Fruit fly (Drosophila melanogaster) whole organism, embryonic: ENCODE results near the gene CG14695.

Experiments used
- ATbp ChIP-seq: fragments of 200-800 bp; sonication (Bioruptor generic); optimal IDR thresholded peaks from 2 replicates; lab custom pipeline; 2017; ENCODE audit warnings: missing biosample characterization, mild to moderate bottlenecking, missing genetic modification characterization, missing genetic modification reagents
- Abd-B ChIP-seq: fragments of 200-800 bp; sonication (Bioruptor generic); optimal IDR thresholded peaks from 2 replicates; lab custom pipeline; 2018; ENCODE audit warnings: missing biosample characterization, mild to moderate bottlenecking, missing genetic modification characterization, moderate library complexity
- B-H2 ChIP-seq: fragments of 200-800 bp; sonication (Bioruptor generic); optimal IDR thresholded peaks from 2 replicates; lab custom pipeline; 2018; ENCODE audit warnings: missing biosample characterization, mild to moderate bottlenecking, missing genetic modification characterization
- C15 ChIP-seq: fragments of 200-800 bp; sonication (Bioruptor generic); IDR thresholded peaks from 3 replicates; pipeline ENCODE4 v1.3.6; 2022; ENCODE audit warnings: missing biosample characterization, missing genetic modification characterization
- CG10209 ChIP-seq: fragments of 200-800 bp; sonication (Bioruptor generic); optimal IDR thresholded peaks from 3 replicates; lab custom pipeline; 2017; ENCODE audit warnings: missing biosample characterization, mild to moderate bottlenecking, missing genetic modification characterization, missing genetic modification reagents
- CG10462 ChIP-seq: fragments of 200-800 bp; sonication (Bioruptor generic); optimal IDR thresholded peaks from 2 replicates; lab custom pipeline; 2016; ENCODE audit warnings: missing biosample characterization, missing genetic modification characterization
- CG12155 ChIP-seq: fragments of 200-800 bp; sonication (Bioruptor generic); optimal IDR thresholded peaks from 3 replicates; lab custom pipeline; 2016; ENCODE audit warnings: missing biosample characterization, missing genetic modification characterization
- CG15073 ChIP-seq: fragments of 200-800 bp; sonication (Bioruptor generic); optimal IDR thresholded peaks from 2 replicates; lab custom pipeline; 2016; ENCODE audit warnings: missing biosample characterization, missing genetic modification characterization
- CG18262 ChIP-seq: fragments of 200-800 bp; optimal IDR thresholded peaks from 3 replicates; lab custom pipeline; 2019; ENCODE audit warnings: missing biosample characterization, mild to moderate bottlenecking, missing genetic modification characterization, moderate library complexity
- CG2120 ChIP-seq: fragments of 200-800 bp; sonication (Bioruptor generic); optimal IDR thresholded peaks from 3 replicates; lab custom pipeline; 2016; ENCODE audit warnings: missing biosample characterization, missing genetic modification characterization
- CG31224 ChIP-seq: fragments of 200-800 bp; sonication (Bioruptor generic); IDR thresholded peaks from 2 replicates; pipeline ENCODE4 v1.3.6; 2022; ENCODE audit warnings: missing biosample characterization, missing genetic modification characterization
- CG4328 ChIP-seq: fragments of 200-800 bp; sonication (Bioruptor generic); optimal IDR thresholded peaks from 3 replicates; lab custom pipeline; 2017; ENCODE audit warnings: missing biosample characterization, missing genetic modification reagents, missing genetic modification characterization
- CG6272 ChIP-seq: fragments of 200-800 bp; sonication (Bioruptor generic); IDR thresholded peaks from 2 replicates; pipeline ENCODE4 v1.3.6; 2022; ENCODE audit warnings: missing biosample characterization, missing genetic modification characterization
- CG8944 ChIP-seq: fragments of 200-800 bp; sonication (Bioruptor generic); optimal IDR thresholded peaks from 3 replicates; lab custom pipeline; 2016; ENCODE audit warnings: missing biosample characterization, missing genetic modification characterization
- Dbx ChIP-seq: fragments of 200-800 bp; sonication (Bioruptor generic); IDR thresholded peaks from 3 replicates; pipeline ENCODE4 v1.3.6; 2022; ENCODE audit warnings: missing biosample characterization, missing genetic modification characterization
- GATAe ChIP-seq: fragments of 200-800 bp; sonication (Bioruptor generic); conservative IDR thresholded peaks from 2 replicates; pipeline ENCODE4 v1.3.6; 2022; ENCODE audit warnings: missing biosample characterization, missing genetic modification characterization
- HLH3B ChIP-seq: fragments of 200-800 bp; sonication (Bioruptor generic); IDR thresholded peaks from 2 replicates; pipeline ENCODE4 v1.3.6; 2022; ENCODE audit warnings: missing biosample characterization, missing genetic modification characterization
- HLH4C ChIP-seq: fragments of 200-800 bp; sonication (Bioruptor generic); IDR thresholded peaks from 3 replicates; pipeline ENCODE4 v1.3.6; 2022; ENCODE audit warnings: missing biosample characterization, missing genetic modification characterization; ENCODE audit not compliant: partially characterized antibody
- HmgD ChIP-seq: fragments of 200-800 bp; sonication (Bioruptor generic); optimal IDR thresholded peaks from 3 replicates; lab custom pipeline; 2016; ENCODE audit warnings: missing biosample characterization, missing genetic modification characterization
- HmgZ ChIP-seq: fragments of 200-800 bp; sonication (Bioruptor generic); optimal IDR thresholded peaks from 2 replicates; lab custom pipeline; 2018; ENCODE audit warnings: missing biosample characterization, mild to moderate bottlenecking, missing genetic modification characterization
- Hr39 ChIP-seq: fragments of >200 bp; optimal IDR thresholded peaks from 2 replicates; lab custom pipeline; 2017
- Hsf ChIP-seq: fragments of 200-800 bp; sonication (Bioruptor generic); optimal IDR thresholded peaks from 3 replicates; lab custom pipeline; 2016; ENCODE audit warnings: missing biosample characterization, missing genetic modification characterization
- Jarid2 ChIP-seq: fragments of 200-800 bp; sonication (Bioruptor generic); optimal IDR thresholded peaks from 3 replicates; lab custom pipeline; 2017; ENCODE audit warnings: mild to moderate bottlenecking, missing biosample characterization, missing genetic modification reagents, missing genetic modification characterization
- Lim3 ChIP-seq: fragments of 200-800 bp; sonication (Bioruptor generic); IDR thresholded peaks from 2 replicates; pipeline ENCODE4 v1.3.6; 2022; ENCODE audit warnings: missing biosample characterization, missing genetic modification characterization
- NFAT ChIP-seq: fragments of 200-800 bp; sonication (Bioruptor generic); IDR thresholded peaks from 2 replicates; pipeline ENCODE4 v1.3.6; 2022; ENCODE audit warnings: missing biosample characterization, missing genetic modification characterization
- Oaz ChIP-seq: fragments of 200-800 bp; sonication (Bioruptor generic); IDR thresholded peaks from 2 replicates; pipeline ENCODE4 v1.3.6; 2022; ENCODE audit warnings: missing biosample characterization, missing genetic modification characterization
- Ptx1 ChIP-seq: fragments of 200-800 bp; sonication (Bioruptor generic); IDR thresholded peaks from 2 replicates; pipeline ENCODE4 v1.3.6; 2022; ENCODE audit warnings: missing biosample characterization, missing genetic modification characterization
- Side ChIP-seq: fragments of 200-800 bp; sonication (Bioruptor generic); optimal IDR thresholded peaks from 2 replicates; lab custom pipeline; 2016; ENCODE audit warnings: missing biosample characterization, missing genetic modification characterization
- Sox100B ChIP-seq: fragments of 200-800 bp; sonication (Bioruptor generic); optimal IDR thresholded peaks from 3 replicates; lab custom pipeline; 2018; ENCODE audit warnings: missing biosample characterization, mild to moderate bottlenecking, missing genetic modification characterization
- ab ChIP-seq: fragments of 200-800 bp; sonication (Bioruptor generic); optimal IDR thresholded peaks from 2 replicates; lab custom pipeline; 2016; ENCODE audit warnings: missing biosample characterization, missing genetic modification characterization
- bab2 ChIP-seq: fragments of 200-800 bp; sonication (Bioruptor generic); optimal IDR thresholded peaks from 2 replicates; lab custom pipeline; 2016; ENCODE audit warnings: missing biosample characterization, missing genetic modification characterization
- bcd ChIP-seq: fragments of 200-800 bp; sonication (Bioruptor generic); optimal IDR thresholded peaks from 2 replicates; lab custom pipeline; 2017; ENCODE audit warnings: missing biosample characterization, mild to moderate bottlenecking, missing genetic modification characterization
- cas ChIP-seq: fragments of 200-800 bp; sonication (Bioruptor generic); IDR thresholded peaks from 2 replicates; pipeline ENCODE4 v1.3.6; 2022; ENCODE audit warnings: missing biosample characterization, missing genetic modification characterization
- caup ChIP-seq: fragments of 200-800 bp; sonication (Bioruptor generic); optimal IDR thresholded peaks from 3 replicates; lab custom pipeline; 2017; ENCODE audit warnings: missing biosample characterization, mild to moderate bottlenecking, missing genetic modification characterization, moderate library complexity; ENCODE audit not compliant: severe bottlenecking
- exex ChIP-seq: fragments of 200-800 bp; sonication (Bioruptor generic); optimal IDR thresholded peaks from 4 replicates; lab custom pipeline; 2018; ENCODE audit warnings: missing biosample characterization, mild to moderate bottlenecking, missing genetic modification characterization, moderate library complexity
- fu2 ChIP-seq: fragments of 200-800 bp; sonication (Bioruptor generic); optimal IDR thresholded peaks from 2 replicates; lab custom pipeline; 2016; ENCODE audit warnings: missing biosample characterization, missing genetic modification characterization
- gfzf ChIP-seq: fragments of 200-800 bp; sonication (Bioruptor generic); optimal IDR thresholded peaks from 2 replicates; lab custom pipeline; 2016; ENCODE audit warnings: missing biosample characterization, mild to moderate bottlenecking, missing genetic modification characterization, moderate library complexity
- ken ChIP-seq: fragments of 200-800 bp; sonication (Bioruptor generic); IDR thresholded peaks from 3 replicates; pipeline ENCODE4 v1.3.6; 2022; ENCODE audit warnings: missing biosample characterization, missing genetic modification characterization
- kni ChIP-seq: fragments of 200-800 bp; sonication (Bioruptor generic); optimal IDR thresholded peaks from 3 replicates; lab custom pipeline; 2017; ENCODE audit warnings: mild to moderate bottlenecking, missing biosample characterization, missing genetic modification reagents, missing genetic modification characterization
- nerfin-1 ChIP-seq: fragments of 200-800 bp; sonication (Bioruptor generic); optimal IDR thresholded peaks from 3 replicates; lab custom pipeline; 2019; ENCODE audit warnings: missing biosample characterization, mild to moderate bottlenecking, missing genetic modification characterization, moderate library complexity
- pfk ChIP-seq: fragments of 200-800 bp; sonication (Bioruptor generic); optimal IDR thresholded peaks from 2 replicates; lab custom pipeline; 2018; ENCODE audit warnings: missing biosample characterization, mild to moderate bottlenecking, missing genetic modification characterization, moderate library complexity
- pnt ChIP-seq: fragments of 200-800 bp; sonication (Bioruptor generic); optimal IDR thresholded peaks from 3 replicates; lab custom pipeline; 2016; ENCODE audit warnings: missing biosample characterization, missing genetic modification characterization
- sens-2 ChIP-seq: fragments of 200-800 bp; sonication (Bioruptor generic); IDR thresholded peaks from 2 replicates; pipeline ENCODE4 v1.3.6; 2022; ENCODE audit warnings: missing biosample characterization, missing genetic modification characterization
- shn ChIP-seq: fragments of 200-800 bp; sonication (Bioruptor generic); optimal IDR thresholded peaks from 3 replicates; lab custom pipeline; 2016; ENCODE audit warnings: missing biosample characterization, missing genetic modification characterization
- tap ChIP-seq: fragments of 200-800 bp; optimal IDR thresholded peaks from 3 replicates; lab custom pipeline; 2019; ENCODE audit warnings: missing biosample characterization, mild to moderate bottlenecking, missing genetic modification characterization, moderate library complexity
- tio ChIP-seq: fragments of 200-800 bp; sonication (Bioruptor generic); optimal IDR thresholded peaks from 2 replicates; lab custom pipeline; 2017; ENCODE audit warnings: missing biosample characterization, missing genetic modification characterization, inconsistent platforms
- trh ChIP-seq: fragments of 200-800 bp; sonication (Bioruptor generic); optimal IDR thresholded peaks from 2 replicates; lab custom pipeline; 2016; ENCODE audit warnings: missing biosample characterization, missing genetic modification characterization
- usp ChIP-seq: fragments of >200 bp; optimal IDR thresholded peaks from 2 replicates; lab custom pipeline; 2017; ENCODE audit warnings: missing biosample characterization, missing genetic modification characterization
- yki ChIP-seq: fragments of >200 bp; optimal IDR thresholded peaks from 3 replicates; lab custom pipeline; 2018
- zfh1 ChIP-seq: fragments of 200-800 bp; sonication (Bioruptor generic); IDR thresholded peaks from 3 replicates; pipeline ENCODE4 v1.3.6; 2022; ENCODE audit warnings: missing biosample characterization, missing genetic modification characterization

Gene CG14695

dm6 chr3R:10886462-10887315, 7.6 kb upstream of the CG14695 start (continued):
- peak; percentile 81 for TF ChIP-seq Abd-B (GFP tag; lab: Kevin White, UChicago)
- TF ChIP-seq ATbp: peak; percentile 87
- TF ChIP-seq nerfin-1 (tag; lab: Kevin White, UChicago): peak; percentile 83
- peak; percentile 91 for TF ChIP-seq CG10209 (GFP tag; lab: Kevin White, UChicago)
- peak; percentile 66 for TF ChIP-seq pnt (GFP tag; lab: Kevin White, UChicago)
- peak; percentile 82 for TF ChIP-seq CG6272
- peak; percentile 95 for TF ChIP-seq CG15073 (GFP tag; lab: Kevin White, UChicago)
- peak; percentile 34; the same call in 1 of the 3 replicates for TF ChIP-seq C15 (GFP tag; lab: Robert Waterston, UW)
- peak; percentile 56 for TF ChIP-seq Lim3 (GFP tag; lab: Robert Waterston, UW)
- TF ChIP-seq Hr39 (lab: Kevin White, UChicago): no peak
- peak; percentile 87 for TF ChIP-seq fu2
- TF ChIP-seq usp (GFP tag; lab: Kevin White, UChicago): no peak
- peak; percentile 89 for TF ChIP-seq Sox100B
- peak; percentile 92 for TF ChIP-seq HmgZ (tag; lab: Kevin White, UChicago)
- no peak for TF ChIP-seq HLH4C (GFP tag; lab: Robert Waterston, UW)
- peak; percentile 74 for TF ChIP-seq shn
- TF ChIP-seq HmgD (GFP tag; lab: Kevin White, UChicago): no peak
- peak; percentile 91 for TF ChIP-seq Hsf (GFP tag; lab: Kevin White, UChicago)
- peak; percentile 57; the same call in 1 of the 2 replicates for TF ChIP-seq sens-2 (GFP tag; lab: Robert Waterston, UW)
- peak; percentile 90 for TF ChIP-seq HLH3B (GFP tag; lab: Robert Waterston, UW)
- TF ChIP-seq kni (GFP tag; lab: Kevin White, UChicago): peak; percentile 88
- TF ChIP-seq exex (tag; lab: Kevin White, UChicago): peak; percentile 72
- TF ChIP-seq bab2: peak; percentile 84
- peak; percentile 91 for TF ChIP-seq bcd
- peak; percentile 25 for TF ChIP-seq ab (GFP tag; lab: Kevin White, UChicago)
- TF ChIP-seq tio: peak; percentile 85
- peak; percentile 92 for TF ChIP-seq CG4328
- TF ChIP-seq Ptx1: peak; percentile 91
- TF ChIP-seq Dbx (GFP tag; lab: Robert Waterston, UW): peak; percentile 94
- peak; percentile 74 for TF ChIP-seq zfh1 (GFP tag; lab: Robert Waterston, UW)
- peak; percentile 69 for TF ChIP-seq CG10462 (GFP tag; lab: Kevin White, UChicago)
- peak; percentile 75 for TF ChIP-seq cas (GFP tag; lab: Robert Waterston, UW)
- TF ChIP-seq gfzf (GFP tag; lab: Kevin White, UChicago): peak; percentile 6
- peak; percentile 90 for TF ChIP-seq caup (GFP tag; lab: Kevin White, UChicago)
- peak; percentile 43; the same call in 1 of the 3 replicates for TF ChIP-seq ken
- peak; percentile 91 for TF ChIP-seq Side (GFP tag; lab: Kevin White, UChicago)
- TF ChIP-seq pfk (GFP tag; lab: Kevin White, UChicago): no peak
- TF ChIP-seq CG18262 (tag; lab: Kevin White, UChicago): peak; percentile 85
- peak; percentile 67 for TF ChIP-seq Jarid2 (GFP tag; lab: Kevin White, UChicago)
- TF ChIP-seq trh (GFP tag; lab: Kevin White, UChicago): peak; percentile 48
- peak; percentile 84 for TF ChIP-seq CG31224
- peak; percentile 73 for TF ChIP-seq NFAT (GFP tag; lab: Robert Waterston, UW)
- TF ChIP-seq GATAe (GFP tag; lab: Robert Waterston, UW): peak; percentile 69
- peak; percentile 79 for TF ChIP-seq CG8944
- TF ChIP-seq Oaz (GFP tag; lab: Robert Waterston, UW): peak; percentile 79
- TF ChIP-seq CG12155: peak; percentile 85
- peak; percentile 89 for TF ChIP-seq B-H2
- peak; percentile 55 for TF ChIP-seq yki (lab: Kevin White, UChicago)
- TF ChIP-seq CG2120 (GFP tag; lab: Kevin White, UChicago): peak; percentile 97
- peak; percentile 63 for TF ChIP-seq tap
